Worm (Caenorhabditis elegans): Measurements from ENCODE around the gene arrd-11.

- TF ChIP-seq snpc-4 (tag; optimal IDR thresholded peaks at IDR 0.05) (peak; percentile 63), lir-3 (tag; optimal IDR thresholded peaks at IDR 0.05; ENCODE audit: poor library complexity) (no peak)
Observed at ce11 chrII:13788813-13789212, 25.6 kb downstream of the arrd-11 start.

All from whole organism, L1 larva.